Worm (Caenorhabditis elegans) whole organism, midembryonic: ENCODE data around the gene T16H12.2.

Experiments used
- T22C8.4 ChIP-seq: fragments of 200-800 bp; sonication (Bioruptor generic); IDR thresholded peaks from 2 replicates; pipeline ENCODE4 v1.3.6; 2022; ENCODE audit warnings: missing genetic modification characterization, missing compliant biosample characterization
- cog-1 ChIP-seq: sonication (generic microtip); optimal IDR thresholded peaks from 2 replicates; lab custom pipeline; 2016; ENCODE audit warnings: missing genetic modification characterization, missing compliant biosample characterization
- flt-1 ChIP-seq: fragments of 200-800 bp; sonication (Bioruptor generic); IDR thresholded peaks from 2 replicates; pipeline ENCODE4 v1.3.6; 2022; ENCODE audit warnings: missing genetic modification characterization, missing compliant biosample characterization
- klf-2 ChIP-seq: fragments of 200-800 bp; sonication (Bioruptor generic); conservative IDR thresholded peaks from 2 replicates; pipeline ENCODE4 v1.3.6; 2022; ENCODE audit warnings: missing genetic modification reagents, missing genetic modification characterization, missing compliant biosample characterization
- med-1 ChIP-seq: sonication (generic microtip); optimal IDR thresholded peaks from 2 replicates; lab custom pipeline; 2017; ENCODE audit warnings: missing genetic modification characterization, mild to moderate bottlenecking, missing compliant biosample characterization, antibody characterized with exemption, missing genetic modification reagents; ENCODE audit not compliant: insufficient read depth
- ref-1 ChIP-seq: fragments of 200-800 bp; sonication (Bioruptor generic); conservative IDR thresholded peaks from 2 replicates; pipeline ENCODE4 v1.3.6; 2022; ENCODE audit warnings: missing genetic modification reagents, missing genetic modification characterization, missing compliant biosample characterization
- tab-1 ChIP-seq: fragments of 200-800 bp; sonication (Bioruptor generic); IDR thresholded peaks from 2 replicates; pipeline ENCODE4 v1.3.6; 2022; ENCODE audit warnings: missing genetic modification characterization, missing compliant biosample characterization
- ztf-23 ChIP-seq: fragments of 200-800 bp; sonication (Bioruptor generic); IDR thresholded peaks from 2 replicates; pipeline ENCODE4 v1.3.6; 2022; ENCODE audit warnings: missing genetic modification reagents, missing genetic modification characterization, missing compliant biosample characterization
- ztf-29 ChIP-seq: fragments of 200-800 bp; sonication (Bioruptor generic); IDR thresholded peaks from 2 replicates; pipeline ENCODE4 v1.3.6; 2022; ENCODE audit warnings: missing genetic modification reagents, missing genetic modification characterization, missing compliant biosample characterization

The T16H12.2 gene

ce11 chrIII:10093093-10093492, 7.0 kb downstream of the T16H12.2 start:
- TF ChIP-seq cog-1 (tag; lab: Kevin White, UChicago): no peak
- TF ChIP-seq T22C8.4 (GFP tag; lab: Robert Waterston, UW): no peak
- no peak for TF ChIP-seq ref-1 (GFP tag; lab: Robert Waterston, UW)
- no peak for TF ChIP-seq tab-1
- TF ChIP-seq flt-1 (GFP tag; lab: Robert Waterston, UW): no peak
- no peak for TF ChIP-seq ztf-23 (GFP tag; lab: Robert Waterston, UW)
- no peak for TF ChIP-seq klf-2
- TF ChIP-seq med-1 (GFP tag; lab: Kevin White, UChicago): no peak
- TF ChIP-seq ztf-29 (GFP tag; lab: Robert Waterston, UW): no peak

DNA sequence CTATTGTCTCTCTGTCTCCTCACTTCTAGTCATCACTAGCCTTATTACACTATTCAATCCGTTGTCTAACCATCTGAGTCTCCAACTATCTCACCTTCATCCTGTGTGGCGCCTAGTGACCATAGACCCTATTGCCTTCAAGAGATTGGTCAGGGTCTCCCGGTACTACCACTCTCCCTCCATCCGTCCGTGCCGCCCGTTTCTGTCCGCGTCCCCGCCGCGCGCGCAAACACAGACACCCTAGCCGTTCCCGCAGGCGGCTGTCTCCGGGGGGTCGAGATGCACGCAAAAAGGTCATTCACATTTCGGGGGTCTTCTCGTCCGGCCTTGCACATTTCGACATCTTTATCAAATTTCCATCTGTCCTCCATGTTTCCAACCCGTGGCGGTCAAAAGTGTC, 8.5 kb downstream of the T16H12.2 start:
- no peak for TF ChIP-seq med-1 (GFP tag; lab: Kevin White, UChicago)
- no peak for TF ChIP-seq ztf-23 (GFP tag; lab: Robert Waterston, UW)
- TF ChIP-seq ztf-29 (GFP tag; lab: Robert Waterston, UW): no peak
- TF ChIP-seq T22C8.4 (GFP tag; lab: Robert Waterston, UW): no peak
- peak; percentile 76 for TF ChIP-seq flt-1 (GFP tag; lab: Robert Waterston, UW)
- TF ChIP-seq ref-1 (GFP tag; lab: Robert Waterston, UW): no peak
- TF ChIP-seq cog-1 (tag; lab: Kevin White, UChicago): peak; percentile 25
- TF ChIP-seq klf-2: no peak
- peak; percentile 76; the same call in 1 of the 2 replicates for TF ChIP-seq tab-1

- TF ChIP-seq ref-1 (GFP tag; lab: Robert Waterston, UW): no peak
- no peak for TF ChIP-seq ztf-29 (GFP tag; lab: Robert Waterston, UW)
- TF ChIP-seq cog-1 (tag; lab: Kevin White, UChicago): no peak
- TF ChIP-seq T22C8.4 (GFP tag; lab: Robert Waterston, UW): no peak
- TF ChIP-seq flt-1 (GFP tag; lab: Robert Waterston, UW): no peak
- no peak for TF ChIP-seq klf-2
- no peak for TF ChIP-seq tab-1
- no peak for TF ChIP-seq med-1 (GFP tag; lab: Kevin White, UChicago)
- TF ChIP-seq ztf-23 (GFP tag; lab: Robert Waterston, UW): no peak
Measured at ce11 chrIII:10095377-10095776, 9.3 kb downstream of the T16H12.2 start.

DNA sequence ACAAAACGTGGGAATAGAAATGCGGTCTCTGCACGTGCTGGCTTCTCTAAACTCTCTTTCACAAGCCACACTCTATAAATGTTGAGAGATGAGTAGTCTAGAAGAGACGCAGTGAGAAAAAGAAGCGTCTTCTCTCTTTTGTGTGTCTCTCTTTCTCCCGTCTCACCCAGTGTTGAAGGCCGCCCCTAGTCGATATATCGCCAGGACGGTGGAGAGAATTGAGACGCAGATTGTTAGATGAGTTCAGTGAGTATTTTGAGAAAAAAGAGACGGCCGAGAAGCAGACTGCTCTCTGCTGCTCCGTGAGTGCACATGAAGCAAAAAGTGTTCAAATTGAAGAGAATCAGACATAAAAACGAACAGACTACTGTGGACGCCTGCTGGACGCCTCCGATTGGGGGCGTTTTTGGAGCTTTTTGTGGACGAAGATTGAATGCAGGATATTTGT, 10.5 kb downstream of the T16H12.2 start:
- TF ChIP-seq ztf-23 (GFP tag; lab: Robert Waterston, UW) (0 out of 2 replicates have a peak, but pooled peaks have one; percentile 48), ref-1 (GFP tag; lab: Robert Waterston, UW) (no peak), flt-1 (GFP tag; lab: Robert Waterston, UW) (peak; percentile 64; the same call in 1 of the 2 replicates), med-1 (GFP tag; lab: Kevin White, UChicago) (no peak), tab-1 (0 out of 2 replicates have a peak, but pooled peaks have one; percentile 47), T22C8.4 (GFP tag; lab: Robert Waterston, UW) (0 out of 2 replicates have a peak, but pooled peaks have one; percentile 43), ztf-29 (GFP tag; lab: Robert Waterston, UW) (0 out of 2 replicates have a peak, but pooled peaks have one; percentile 6), klf-2 (no peak), cog-1 (tag; lab: Kevin White, UChicago) (peak; percentile 69)

DNA sequence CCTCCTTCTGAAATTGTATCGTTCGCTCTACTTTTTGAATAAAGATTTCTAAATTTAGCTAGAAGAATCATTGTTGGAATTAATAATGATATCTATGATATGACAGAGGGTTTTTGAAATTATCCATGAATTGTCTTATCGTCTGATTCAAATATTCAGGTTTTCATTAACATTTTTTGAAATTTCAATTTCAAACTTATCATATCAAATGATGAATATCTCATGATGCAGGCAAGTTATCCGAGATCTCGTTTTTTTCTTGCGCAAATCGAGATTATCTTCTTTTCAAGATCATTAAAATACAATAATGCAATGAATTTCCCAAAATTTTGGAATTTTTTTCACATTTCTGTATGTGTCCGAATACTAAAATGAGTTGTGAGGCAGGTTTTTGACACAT, 11.9 kb downstream of the T16H12.2 start, which contains the start of gene spop-1:
Gene spop-1, minus strand, starts transcription at position 101 of the 400 bp plus-strand sequence.
- TF ChIP-seq ztf-29 (GFP tag; lab: Robert Waterston, UW) (no peak), flt-1 (GFP tag; lab: Robert Waterston, UW) (no peak), ref-1 (GFP tag; lab: Robert Waterston, UW) (no peak), med-1 (GFP tag; lab: Kevin White, UChicago) (no peak), cog-1 (tag; lab: Kevin White, UChicago) (no peak), T22C8.4 (GFP tag; lab: Robert Waterston, UW) (no peak), klf-2 (no peak)

DNA sequence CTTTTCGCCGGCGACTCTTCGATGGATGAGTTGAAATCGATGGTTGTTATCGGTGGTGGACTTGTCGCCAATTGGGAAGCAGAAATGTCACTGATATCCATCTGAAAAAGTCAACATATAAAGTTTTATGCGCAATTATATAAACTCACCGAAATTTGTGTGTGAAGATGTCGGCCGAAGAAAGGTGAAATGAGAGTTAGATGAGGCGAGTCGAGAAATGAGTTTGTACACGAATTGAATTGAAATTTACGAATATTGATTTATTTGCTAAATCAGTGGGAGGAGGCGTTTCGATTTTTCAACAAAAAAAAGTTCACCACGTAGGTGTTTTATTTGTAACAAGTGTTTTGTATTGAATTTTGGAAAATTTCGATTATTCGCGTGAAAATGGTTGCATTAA, 15.3 kb downstream of the T16H12.2 start, which contains the start of gene kel-10:
Gene kel-10, minus strand, starts transcription at position 101 of the 400 bp plus-strand sequence.
- TF ChIP-seq ztf-23 (GFP tag; lab: Robert Waterston, UW) (no peak), ztf-29 (GFP tag; lab: Robert Waterston, UW) (no peak), tab-1 (no peak), med-1 (GFP tag; lab: Kevin White, UChicago) (no peak), klf-2 (no peak), T22C8.4 (GFP tag; lab: Robert Waterston, UW) (no peak), flt-1 (GFP tag; lab: Robert Waterston, UW) (no peak), ref-1 (GFP tag; lab: Robert Waterston, UW) (no peak), cog-1 (tag; lab: Kevin White, UChicago) (no peak)

ce11 chrIII:10106390-10106789, 20.3 kb downstream of the T16H12.2 start, which contains the start of gene srt-55:
Gene srt-55, minus strand, starts transcription at chrIII:10106490.
- TF ChIP-seq ztf-29 (GFP tag; lab: Robert Waterston, UW) (no peak), flt-1 (GFP tag; lab: Robert Waterston, UW) (no peak), ref-1 (GFP tag; lab: Robert Waterston, UW) (no peak), tab-1 (no peak), med-1 (GFP tag; lab: Kevin White, UChicago) (no peak), klf-2 (no peak), cog-1 (tag; lab: Kevin White, UChicago) (no peak), ztf-23 (GFP tag; lab: Robert Waterston, UW) (no peak), T22C8.4 (GFP tag; lab: Robert Waterston, UW) (no peak)

DNA sequence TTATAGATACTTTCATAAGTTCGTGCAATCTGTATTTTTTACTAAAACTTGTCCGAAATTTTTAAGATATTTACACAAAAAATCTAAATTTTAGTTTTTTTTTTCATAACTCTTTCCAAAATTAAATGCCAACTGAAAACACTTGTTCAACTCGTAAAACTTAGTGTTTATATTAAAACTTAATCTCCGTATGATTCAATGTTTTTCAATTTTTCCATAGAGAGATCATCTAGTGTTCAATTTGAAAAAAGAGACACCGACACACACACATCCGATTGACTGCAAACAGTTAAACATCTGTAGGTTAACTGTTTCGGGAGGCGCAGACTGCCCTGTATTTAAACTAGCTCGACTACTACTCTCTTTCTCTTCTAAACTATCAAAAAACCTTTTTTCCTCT, 22.9 kb downstream of the T16H12.2 start, which contains the start of gene T16H12.9:
Gene T16H12.9, plus strand, starts transcription at position 301 of the 400 bp plus-strand sequence.
- TF ChIP-seq flt-1 (GFP tag; lab: Robert Waterston, UW): no peak

- TF ChIP-seq ztf-29 (GFP tag; lab: Robert Waterston, UW): no peak
- no peak for TF ChIP-seq cog-1 (tag; lab: Kevin White, UChicago)
- TF ChIP-seq klf-2: no peak
- TF ChIP-seq ztf-23 (GFP tag; lab: Robert Waterston, UW): no peak
- TF ChIP-seq ref-1 (GFP tag; lab: Robert Waterston, UW): no peak
- no peak for TF ChIP-seq flt-1 (GFP tag; lab: Robert Waterston, UW)
- no peak for TF ChIP-seq med-1 (GFP tag; lab: Kevin White, UChicago)
- TF ChIP-seq tab-1: no peak
- no peak for TF ChIP-seq T22C8.4 (GFP tag; lab: Robert Waterston, UW)
Measured at ce11 chrIII:10112958-10113357, 26.9 kb downstream of the T16H12.2 start, which contains the start of gene vps-29. Gene vps-29, minus strand, starts transcription at chrIII:10113058.
